Worm (Caenorhabditis elegans) whole organism, midembryonic: Measurements from ENCODE around the gene hlh-12.

Source experiments
- klf-2 ChIP-seq: fragments of 200-800 bp; sonication (Bioruptor generic); conservative IDR thresholded peaks from 2 replicates; pipeline ENCODE4 v1.3.6; 2022; ENCODE audit warnings: missing genetic modification reagents, missing genetic modification characterization, missing compliant biosample characterization
- med-1 ChIP-seq: sonication (generic microtip); optimal IDR thresholded peaks from 2 replicates; lab custom pipeline; 2017; ENCODE audit warnings: missing genetic modification characterization, mild to moderate bottlenecking, missing compliant biosample characterization, antibody characterized with exemption, missing genetic modification reagents; ENCODE audit not compliant: insufficient read depth
- tab-1 ChIP-seq: fragments of 200-800 bp; sonication (Bioruptor generic); IDR thresholded peaks from 2 replicates; pipeline ENCODE4 v1.3.6; 2022; ENCODE audit warnings: missing genetic modification characterization, missing compliant biosample characterization
- ztf-29 ChIP-seq: fragments of 200-800 bp; sonication (Bioruptor generic); IDR thresholded peaks from 2 replicates; pipeline ENCODE4 v1.3.6; 2022; ENCODE audit warnings: missing genetic modification reagents, missing genetic modification characterization, missing compliant biosample characterization

DNA sequence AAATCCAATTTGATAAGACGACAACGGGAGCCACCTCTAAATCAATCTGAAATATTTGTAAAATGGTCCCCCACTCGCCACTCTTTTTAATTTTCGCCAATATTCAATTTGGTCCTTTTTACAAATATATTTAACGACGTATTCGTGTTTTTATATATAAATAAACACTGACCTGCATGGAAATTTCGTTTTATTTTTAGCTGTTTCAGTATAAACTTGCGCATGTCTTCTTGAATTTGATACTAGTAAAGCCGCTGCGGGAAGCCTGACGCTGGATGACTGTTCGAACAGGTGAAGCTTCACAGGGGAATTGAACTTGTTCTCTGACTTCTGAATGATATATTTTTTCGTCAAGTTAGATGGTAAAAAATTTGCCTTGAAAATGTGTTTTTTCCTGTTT, 35.3 kb upstream of the hlh-12 start:
- TF ChIP-seq tab-1 (GFP tag; lab: Robert Waterston, UW) (no peak), ztf-29 (GFP tag; lab: Robert Waterston, UW) (no peak), klf-2 (GFP tag; lab: Robert Waterston, UW) (no peak), med-1 (GFP tag; lab: Kevin White, UChicago) (no peak)
